Worm (Caenorhabditis elegans) whole organism, mixed stage, embryonic: ENCODE measurements around the gene fbxa-73.
"Not testable (repeated sequence)": the region's sequence is repeated elsewhere in the genome, so short reads cannot be mapped to it uniquely, and the experiment has no call there.

Experiments used
- ces-1 ChIP-seq: fragments of 150-350 bp; optimal IDR thresholded peaks from 2 replicates; lab custom pipeline; 2014; ENCODE audit warnings: missing biosample characterization, missing genetic modification reagents, missing genetic modification characterization
- elt-3 ChIP-seq: fragments of 150-350 bp; optimal IDR thresholded peaks from 2 replicates; lab custom pipeline; 2014; ENCODE audit warnings: missing biosample characterization, missing genetic modification characterization
- lsy-2 ChIP-seq: fragments of 150-350 bp; optimal IDR thresholded peaks from 2 replicates; lab custom pipeline; 2014; ENCODE audit warnings: missing biosample characterization, missing genetic modification characterization
- snpc-4 ChIP-seq: fragments of 150-350 bp; optimal IDR thresholded peaks from 2 replicates; lab custom pipeline; 2014; ENCODE audit warnings: missing biosample characterization, missing genetic modification characterization
- unc-62 ChIP-seq: fragments of 150-350 bp; optimal IDR thresholded peaks from 2 replicates; lab custom pipeline; 2014; ENCODE audit warnings: missing biosample characterization, missing genetic modification reagents, missing genetic modification characterization
- ztf-11 ChIP-seq: fragments of 150-350 bp; optimal IDR thresholded peaks from 2 replicates; lab custom pipeline; 2014; ENCODE audit warnings: missing biosample characterization, missing genetic modification characterization

DNA sequence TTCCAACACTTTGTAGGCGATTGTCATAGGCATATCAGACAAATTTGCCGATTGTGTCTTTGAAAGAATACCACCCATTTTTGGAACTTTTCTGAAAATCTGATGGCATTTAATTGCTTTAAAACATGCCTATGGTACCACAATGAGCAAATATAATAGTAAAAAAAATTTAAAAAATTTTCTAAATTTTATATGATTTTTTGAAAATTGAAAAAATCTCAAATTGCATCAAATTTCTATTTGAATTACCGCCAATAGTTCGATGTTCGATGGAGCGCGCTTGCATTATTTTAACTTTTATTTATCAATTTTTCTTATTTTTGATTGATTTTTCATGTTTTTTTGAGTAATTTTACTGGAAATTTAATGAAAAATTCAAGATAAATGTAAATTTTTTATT lies 8.1 kb downstream of the fbxa-73 start, which contains the start of gene fbxa-42:
- not testable (repeated sequence) for TF ChIP-seq lsy-2; unc-62 (GFP tag; lab: Kevin White, UChicago); snpc-4 (tag; lab: Kevin White, UChicago); ztf-11 (tag; lab: Kevin White, UChicago); elt-3 (tag; lab: Kevin White, UChicago); ces-1 (GFP tag; lab: Kevin White, UChicago)
